Fruit fly (Drosophila melanogaster) whole organism, prepupa: ENCODE measurements around the gene EloA.

Experiments used
- Blimp-1 ChIP-seq: fragments of 200-800 bp; sonication (Bioruptor generic); optimal IDR thresholded peaks from 3 replicates; lab custom pipeline; 2017; ENCODE audit warnings: missing biosample characterization, missing genetic modification characterization, mild to moderate bottlenecking, moderate library complexity, missing genetic modification reagents
- CG10631 ChIP-seq: fragments of 200-800 bp; sonication (Bioruptor generic); optimal IDR thresholded peaks from 2 replicates; lab custom pipeline; 2016; ENCODE audit warnings: missing biosample characterization, missing genetic modification characterization
- CG16779 ChIP-seq: fragments of 200-800 bp; sonication (Bioruptor generic); optimal IDR thresholded peaks from 3 replicates; lab custom pipeline; 2017; ENCODE audit warnings: missing biosample characterization, mild to moderate bottlenecking, missing genetic modification characterization
- CG3032 ChIP-seq: fragments of 200-800 bp; optimal IDR thresholded peaks from 2 replicates; lab custom pipeline; 2019; ENCODE audit warnings: missing biosample characterization, mild to moderate bottlenecking, missing genetic modification characterization, moderate library complexity
- CG32006 ChIP-seq: fragments of 200-800 bp; sonication (Bioruptor generic); optimal IDR thresholded peaks from 3 replicates; lab custom pipeline; 2017; ENCODE audit warnings: missing biosample characterization, mild to moderate bottlenecking, missing genetic modification characterization
- CG6808 ChIP-seq: fragments of 200-800 bp; sonication (Bioruptor generic); optimal IDR thresholded peaks from 3 replicates; lab custom pipeline; 2017; ENCODE audit warnings: missing biosample characterization, missing genetic modification characterization, mild to moderate bottlenecking, moderate library complexity, missing genetic modification reagents
- Eip75B ChIP-seq: fragments of 200-800 bp; sonication (Bioruptor generic); optimal IDR thresholded peaks from 3 replicates; lab custom pipeline; 2016; ENCODE audit warnings: missing biosample characterization, missing genetic modification characterization
- Eip93F ChIP-seq: fragments of 200-800 bp; sonication (Bioruptor generic); optimal IDR thresholded peaks from 2 replicates; lab custom pipeline; 2016; ENCODE audit warnings: missing biosample characterization, mild to moderate bottlenecking, missing genetic modification characterization
- Ets96B ChIP-seq: fragments of 200-800 bp; optimal IDR thresholded peaks from 2 replicates; lab custom pipeline; 2019; ENCODE audit warnings: missing biosample characterization, mild to moderate bottlenecking, missing genetic modification characterization, moderate library complexity
- Hr38 ChIP-seq: sonication (Bioruptor generic); optimal IDR thresholded peaks from 2 replicates; lab custom pipeline; 2016; ENCODE audit warnings: missing biosample characterization, missing genetic modification characterization
- Hr39 ChIP-seq: fragments of 200-800 bp; sonication (Bioruptor generic); optimal IDR thresholded peaks from 2 replicates; lab custom pipeline; 2016; ENCODE audit warnings: missing biosample characterization, missing genetic modification characterization
- salr ChIP-seq, 2 experiments: fragments of 200-800 bp; sonication (Bioruptor generic); optimal IDR thresholded peaks; 3 replicates each; lab custom pipeline; 2016 to 2018; ENCODE audit warnings: missing biosample characterization in 2 of 2, missing genetic modification characterization in 2 of 2, mild to moderate bottlenecking in 1 of 2

DNA sequence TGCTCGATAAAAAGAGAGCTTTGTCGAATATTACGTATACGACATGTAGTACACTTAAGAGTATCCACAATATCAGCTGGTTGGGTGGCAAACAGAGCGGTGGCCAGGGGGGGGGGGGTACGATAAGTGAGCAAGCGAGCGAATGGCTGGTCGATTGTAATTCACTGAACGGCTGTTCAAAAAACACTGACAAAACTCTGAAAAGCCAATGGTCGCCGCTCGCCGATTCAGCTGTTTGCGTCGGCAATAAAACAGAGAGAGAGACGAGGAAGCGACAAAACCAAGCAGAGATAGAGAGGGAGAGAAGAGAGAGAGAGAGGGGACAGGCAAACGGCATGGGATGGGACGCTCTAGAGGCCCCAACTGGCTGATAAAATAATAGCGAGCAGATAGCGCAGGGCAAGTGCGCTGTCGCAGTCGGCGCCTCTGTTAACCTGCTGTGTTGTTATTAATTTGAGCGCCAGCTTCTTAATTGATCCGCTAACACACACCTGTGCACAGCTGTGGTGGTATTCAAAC lies 24.8 kb upstream of the EloA start, which contains the start of gene cnc:
- TF ChIP-seq CG3032 (tag; lab: Kevin White, UChicago) (no peak), Ets96B (tag; lab: Kevin White, UChicago) (no peak), Hr39 (GFP tag; lab: Kevin White, UChicago) (no peak), CG32006 (no peak), CG10631 (GFP tag; lab: Kevin White, UChicago) (no peak), Eip93F (GFP tag; lab: Kevin White, UChicago) (peak; percentile 34), Blimp-1 (no peak), Hr38 (no peak), CG16779 (peak; percentile 30), salr (GFP tag; optimal IDR thresholded peaks at IDR 0.05; lab: Kevin White, UChicago) (no peak), Eip75B (GFP tag; lab: Kevin White, UChicago) (no peak), CG6808 (GFP tag; lab: Kevin White, UChicago) (peak; percentile 1)
